Worm (Caenorhabditis elegans): ENCODE data around the gene T14B4.19.

The T14B4.19 gene

ce11 chrII:6695388-6695787 is 17.3 kb downstream of the T14B4.19 start, which contains the start of gene C18H9.5:
C18H9.5 (minus strand) TSS chrII:6695566.
- TF ChIP-seq sma-9 (GFP tag; optimal IDR thresholded peaks at IDR 0.05) = peak; percentile 52
- TF ChIP-seq sma-9 (tag; optimal IDR thresholded peaks at IDR 0.05) = no peak
- TF ChIP-seq mdl-1 (tag; optimal IDR thresholded peaks at IDR 0.05) = no peak

DNA sequence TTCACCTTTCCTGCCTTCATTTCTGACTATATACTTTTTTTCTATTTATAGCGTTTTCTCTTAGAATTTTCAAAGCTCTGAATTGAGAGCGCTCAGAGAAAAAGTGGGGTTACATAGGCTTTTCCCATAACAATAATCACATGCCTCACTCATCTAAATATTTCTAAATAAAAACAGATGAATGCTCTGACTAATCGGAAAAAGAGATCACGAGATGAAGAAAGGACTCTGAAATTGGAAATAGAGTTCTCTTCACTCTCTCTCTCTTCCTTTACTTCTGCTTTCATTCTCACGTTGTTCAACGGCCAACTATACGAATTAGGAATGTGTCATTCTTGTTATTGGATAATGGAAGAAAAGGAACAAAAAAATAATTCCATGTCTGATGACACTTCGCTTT is 23.6 kb downstream of the T14B4.19 start:
- TF ChIP-seq nhr-21 (tag; optimal IDR thresholded peaks at IDR 0.05) = peak; percentile 9
- peak; percentile 35 for TF ChIP-seq sma-9 (GFP tag; optimal IDR thresholded peaks at IDR 0.05)
- no peak for TF ChIP-seq sma-9 (tag; optimal IDR thresholded peaks at IDR 0.05)
- no peak for TF ChIP-seq nhr-237 (tag; optimal IDR thresholded peaks at IDR 0.05)
- peak; percentile 26 for TF ChIP-seq crh-2 (tag; optimal IDR thresholded peaks at IDR 0.05)
- peak; percentile 70 for TF ChIP-seq C34F6.9 (tag; optimal IDR thresholded peaks at IDR 0.05)
- no peak for TF ChIP-seq elt-3 (tag; optimal IDR thresholded peaks at IDR 0.05)
- TF ChIP-seq lsy-2 (tag; optimal IDR thresholded peaks at IDR 0.05) = peak in 1 of 2 experiments; percentile 42

- TF ChIP-seq unc-62 (GFP tag; optimal IDR thresholded peaks at IDR 0.05) (no peak), lin-39 (tag; optimal IDR thresholded peaks at IDR 0.05) (no peak), ama-1 (optimal IDR thresholded peaks at IDR 0.05) (no peak), nhr-237 (tag; optimal IDR thresholded peaks at IDR 0.05) (no peak)
These were observed 26.8 kb downstream of the T14B4.19 start for ce11 chrII:6685964-6686363.

DNA sequence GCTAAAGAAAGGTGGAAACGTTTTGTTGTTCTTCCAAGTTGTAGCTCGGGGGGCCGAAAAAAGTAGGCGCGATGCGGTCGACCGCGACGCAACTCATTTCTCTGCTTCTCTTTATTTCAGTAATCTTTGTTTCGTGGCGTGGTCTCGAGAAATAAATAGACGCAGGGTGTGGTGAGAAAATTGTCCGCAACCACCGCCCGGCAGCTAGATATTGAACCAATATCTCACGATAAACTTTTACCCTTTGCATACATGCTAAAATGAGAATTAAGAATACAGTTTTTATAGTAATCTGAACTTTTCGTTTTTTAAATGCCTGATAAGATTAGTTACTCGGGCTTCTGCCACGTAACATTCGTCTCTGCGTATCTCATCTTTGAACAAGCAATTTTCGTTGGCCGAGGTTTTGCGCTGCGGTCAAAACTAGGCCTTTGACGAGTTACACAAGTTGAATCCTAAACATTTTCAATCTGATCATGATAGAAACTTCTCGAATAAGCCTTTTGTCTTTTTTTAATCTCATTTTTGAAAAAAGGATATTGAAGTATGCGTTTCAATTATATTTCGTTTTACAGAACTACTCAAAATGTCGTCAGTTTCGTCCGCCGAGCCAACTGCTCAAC is 29.0 kb downstream of the T14B4.19 start, which contains the start of gene gyf-1:
TSS of gene gyf-1 (plus strand) at position 573 of the 623 bp plus-strand sequence.
- TF ChIP-seq C34F6.9 (tag; optimal IDR thresholded peaks at IDR 0.05) = peak; percentile 47
- peak; percentile 14 for TF ChIP-seq lin-11 (tag; optimal IDR thresholded peaks at IDR 0.05)
- peak in 1 of 2 experiments; percentile 51 for TF ChIP-seq lsy-2 (tag; optimal IDR thresholded peaks at IDR 0.05)
- peak; percentile 21 for TF ChIP-seq snpc-4 (tag; optimal IDR thresholded peaks at IDR 0.05)
- TF ChIP-seq crh-2 (tag; optimal IDR thresholded peaks at IDR 0.05) = peak; percentile 61
- TF ChIP-seq nhr-10 (tag; optimal IDR thresholded peaks at IDR 0.05) = no peak
- TF ChIP-seq Y55F3AM.14 (GFP tag; optimal IDR thresholded peaks at IDR 0.05) = no peak
- peak; percentile 44 for TF ChIP-seq fos-1 (tag; optimal IDR thresholded peaks at IDR 0.05)
- peak; percentile 31 for TF ChIP-seq nhr-129 (tag; optimal IDR thresholded peaks at IDR 0.05)
- peak; percentile 43 for TF ChIP-seq unc-55 (GFP tag; optimal IDR thresholded peaks at IDR 0.05)
- TF ChIP-seq F13H6.1 (tag; optimal IDR thresholded peaks at IDR 0.05) = peak; percentile 34

- TF ChIP-seq ztf-1 (GFP tag; conservative IDR thresholded peaks at IDR 0.05) (no peak), ZK546.5 (tag; optimal IDR thresholded peaks at IDR 0.05) (no peak), sma-9 (GFP tag; optimal IDR thresholded peaks at IDR 0.05) (no peak), sma-9 (tag; optimal IDR thresholded peaks at IDR 0.05) (no peak), blmp-1 (tag; optimal IDR thresholded peaks at IDR 0.05; ENCODE audit: insufficient read depth) (no peak), sma-3 (GFP tag; optimal IDR thresholded peaks at IDR 0.05) (no peak)
These were observed 29.8 kb downstream of the T14B4.19 start for ce11 chrII:6682918-6683317.

- TF ChIP-seq crh-2 (tag; optimal IDR thresholded peaks at IDR 0.05) (peak; percentile 13), fos-1 (tag; optimal IDR thresholded peaks at IDR 0.05) (peak; percentile 94), sma-9 (GFP tag; optimal IDR thresholded peaks at IDR 0.05) (peak; percentile 6), sma-9 (tag; optimal IDR thresholded peaks at IDR 0.05) (no peak), ztf-4 (tag; optimal IDR thresholded peaks at IDR 0.05) (no peak)
These were observed 31.3 kb downstream of the T14B4.19 start for ce11 chrII:6681478-6681877.

DNA sequence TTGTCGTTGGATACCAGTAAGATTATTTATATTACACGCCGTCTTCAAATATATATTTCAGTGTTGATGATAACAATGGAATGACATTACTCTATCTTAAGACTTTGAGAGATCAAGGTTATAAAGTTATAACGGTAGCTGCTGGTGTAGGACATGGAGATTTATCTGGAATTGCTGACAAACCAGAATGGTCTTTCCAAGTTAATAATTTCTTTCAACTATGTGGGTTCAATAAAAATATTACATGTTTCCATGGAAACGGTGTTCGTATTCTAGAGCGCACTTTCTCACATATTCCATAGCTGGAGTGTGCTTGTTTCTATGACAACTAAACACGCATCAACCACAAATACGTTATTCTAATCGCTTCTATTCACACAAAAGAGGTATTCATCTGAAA is 33.0 kb downstream of the T14B4.19 start, which contains the start of gene ift-74:
TSS of gene ift-74 (plus strand) at position 301 of the 400 bp plus-strand sequence.
- TF ChIP-seq zag-1 (tag; optimal IDR thresholded peaks at IDR 0.05) (no peak), C34F6.9 (tag; optimal IDR thresholded peaks at IDR 0.05) (no peak), Y55F3AM.14 (GFP tag; optimal IDR thresholded peaks at IDR 0.05) (no peak)

DNA sequence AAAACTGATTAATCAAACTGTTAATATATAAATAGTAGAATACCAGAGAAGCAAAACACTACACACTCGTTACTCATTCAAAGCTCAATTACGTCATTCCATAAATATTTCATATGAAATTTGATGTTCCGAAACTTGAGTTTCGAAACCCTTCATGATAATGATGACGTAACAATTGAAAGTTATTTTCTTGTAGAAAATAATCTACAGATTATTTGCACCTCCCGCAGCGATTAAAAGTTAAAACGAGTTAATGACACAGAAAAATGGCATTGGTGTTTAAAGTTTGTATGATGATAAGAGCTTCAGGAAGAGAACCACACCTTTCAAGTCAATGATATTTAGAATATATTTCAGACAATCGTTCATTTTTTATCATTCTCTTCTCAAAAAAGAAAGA is 38.8 kb downstream of the T14B4.19 start, which contains the start of gene H43E16.1:
TSS of gene H43E16.1 (plus strand) at position 375 of the 400 bp plus-strand sequence.
- peak; percentile 95 for TF ChIP-seq fos-1 (tag; optimal IDR thresholded peaks at IDR 0.05)
- TF ChIP-seq C34F6.9 (tag; optimal IDR thresholded peaks at IDR 0.05) = no peak
- peak; percentile 45 for TF ChIP-seq sma-9 (GFP tag; optimal IDR thresholded peaks at IDR 0.05)
- TF ChIP-seq sma-9 (tag; optimal IDR thresholded peaks at IDR 0.05) = no peak
